Fruit fly (Drosophila melanogaster) Kc167 (cell line): ENCODE results near the gene Idh3b.

ENCODE experiments used
- Myc ChIP-seq: fragments of >200 bp; optimal IDR thresholded peaks from 2 replicates; lab custom pipeline; 2017; ENCODE audit warnings: missing external identifiers
- Sin3A ChIP-seq: fragments of >200 bp; optimal IDR thresholded peaks from 2 replicates; lab custom pipeline; 2018; ENCODE audit warnings: missing external identifiers
- h ChIP-seq: fragments of >200 bp; optimal IDR thresholded peaks from 3 replicates; lab custom pipeline; 2018; ENCODE audit warnings: missing external identifiers
- insv ChIP-seq: fragments of >200 bp; optimal IDR thresholded peaks from 3 replicates; lab custom pipeline; 2018; ENCODE audit warnings: missing external identifiers
- psq ChIP-seq: fragments of >200 bp; optimal IDR thresholded peaks from 2 replicates; lab custom pipeline; 2017; ENCODE audit warnings: missing external identifiers
- ttk ChIP-seq: sonication (Bioruptor generic); optimal IDR thresholded peaks from 2 replicates; lab custom pipeline; 2017; ENCODE audit warnings: missing external identifiers

Gene Idh3b

dm6 chr3R:22018777-22019420, at the start of gene Idh3b:
Gene Idh3b (minus strand): TSS chr3R:22019382.
- TF ChIP-seq ttk (lab: Kevin White, UChicago): no peak
- no peak for TF ChIP-seq Sin3A
- TF ChIP-seq Myc (lab: Kevin White, UChicago): no peak
- TF ChIP-seq insv (lab: Kevin White, UChicago): no peak
- TF ChIP-seq h (lab: Kevin White, UChicago): no peak
- no peak for TF ChIP-seq psq

dm6 chr3R:22067235-22067634, 48.1 kb upstream of the Idh3b start:
- TF ChIP-seq h (lab: Kevin White, UChicago) (no peak), insv (lab: Kevin White, UChicago) (no peak), Myc (lab: Kevin White, UChicago) (no peak), psq (no peak), ttk (lab: Kevin White, UChicago) (no peak), Sin3A (no peak)

DNA sequence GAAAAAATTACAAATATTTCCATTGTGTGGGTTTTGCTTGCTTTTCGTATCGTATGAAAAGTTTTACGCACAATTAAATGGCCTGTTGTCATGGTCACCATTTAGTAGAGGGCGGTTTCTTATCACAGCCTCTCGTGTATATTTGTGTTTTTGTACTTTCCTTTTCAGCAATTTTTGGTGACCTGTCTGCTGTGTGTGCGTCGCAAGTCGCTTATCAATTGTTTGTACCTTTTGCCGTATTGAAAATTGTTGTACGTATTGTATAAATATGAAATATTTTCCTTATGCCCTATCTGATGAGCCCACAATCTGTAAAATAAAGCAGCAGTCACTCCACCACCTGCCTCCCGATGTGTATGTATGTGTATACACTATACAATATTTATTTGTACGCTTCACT, 47.3 kb upstream of the Idh3b start:
- TF ChIP-seq psq (no peak), Sin3A (no peak), h (lab: Kevin White, UChicago) (no peak), ttk (lab: Kevin White, UChicago) (no peak), Myc (lab: Kevin White, UChicago) (no peak), insv (lab: Kevin White, UChicago) (no peak)

dm6 chr3R:22057083-22057482, 37.9 kb upstream of the Idh3b start:
- TF ChIP-seq ttk (lab: Kevin White, UChicago) (no peak), Myc (lab: Kevin White, UChicago) (no peak), Sin3A (no peak), h (lab: Kevin White, UChicago) (no peak), insv (lab: Kevin White, UChicago) (no peak), psq (no peak)

DNA sequence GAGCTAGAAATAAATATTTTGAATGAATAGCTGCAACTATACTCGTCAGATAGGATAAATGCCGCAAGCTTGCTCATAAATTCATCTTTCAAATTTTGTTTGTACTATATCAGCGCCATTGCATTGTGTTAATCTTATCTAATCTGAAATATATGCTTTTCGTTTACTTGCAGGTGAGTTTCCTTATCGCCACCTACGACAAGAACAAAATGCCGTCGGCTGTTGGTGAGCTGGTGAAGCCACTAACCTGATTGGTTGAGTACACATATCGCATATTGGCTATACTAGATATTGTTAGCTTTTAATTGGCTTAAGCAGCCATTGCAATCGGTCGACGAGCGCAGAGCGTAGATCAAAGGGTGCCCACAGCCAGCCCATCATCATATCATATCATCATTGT, 34.6 kb upstream of the Idh3b start:
- TF ChIP-seq psq (no peak), Myc (lab: Kevin White, UChicago) (no peak)

DNA sequence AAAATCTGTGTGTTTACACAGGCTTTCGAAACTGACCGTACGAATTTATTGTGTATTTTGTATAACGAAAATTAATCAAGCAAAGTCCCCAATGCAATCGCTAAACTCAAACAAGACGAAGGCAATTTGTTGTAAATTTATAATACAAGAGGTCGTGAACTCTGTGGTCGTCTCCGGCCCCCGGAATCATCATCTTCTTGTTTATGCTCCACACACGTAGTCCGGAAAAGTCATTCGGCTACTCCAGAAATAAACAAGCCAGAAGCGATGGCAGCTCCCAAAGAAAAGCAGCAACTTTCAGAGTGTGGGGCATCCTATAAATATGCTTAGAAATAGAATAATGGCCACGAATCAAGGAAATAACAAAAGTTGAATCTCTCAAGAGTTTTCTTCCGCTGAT, 34.0 kb upstream of the Idh3b start:
- TF ChIP-seq h (lab: Kevin White, UChicago): no peak

dm6 chr3R:22052235-22052634, 33.1 kb upstream of the Idh3b start:
- TF ChIP-seq insv (lab: Kevin White, UChicago) (no peak), Sin3A (no peak), psq (no peak), Myc (lab: Kevin White, UChicago) (no peak), ttk (lab: Kevin White, UChicago) (no peak), h (lab: Kevin White, UChicago) (no peak)

dm6 chr3R:22049134-22049796, 30.1 kb upstream of the Idh3b start:
- TF ChIP-seq psq (no peak), h (lab: Kevin White, UChicago) (no peak), insv (lab: Kevin White, UChicago) (no peak), Sin3A (no peak), ttk (lab: Kevin White, UChicago) (no peak), Myc (lab: Kevin White, UChicago) (no peak)

dm6 chr3R:22047412-22047811, 28.2 kb upstream of the Idh3b start:
- no peak for TF ChIP-seq ttk (lab: Kevin White, UChicago)

DNA sequence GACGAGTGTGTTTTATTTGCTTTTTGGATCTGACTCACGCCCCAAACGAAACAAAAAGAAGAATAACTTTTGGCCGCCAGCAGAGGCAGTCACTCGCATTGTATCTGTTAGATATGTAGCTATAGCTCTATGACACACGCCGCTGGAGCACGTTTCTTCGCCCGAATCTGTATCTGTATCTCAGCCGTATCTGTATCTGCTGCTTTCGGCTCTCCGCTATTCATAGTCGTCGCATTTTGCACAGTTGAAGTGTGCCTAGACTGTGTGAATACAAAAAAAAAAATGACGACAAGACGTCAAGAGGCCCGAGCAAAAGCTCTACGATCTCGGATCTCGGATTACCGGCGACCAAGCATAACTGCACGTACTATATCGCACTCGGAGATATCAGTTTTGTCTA, 27.5 kb upstream of the Idh3b start:
- TF ChIP-seq Sin3A (no peak), ttk (lab: Kevin White, UChicago) (no peak), insv (lab: Kevin White, UChicago) (no peak)

DNA sequence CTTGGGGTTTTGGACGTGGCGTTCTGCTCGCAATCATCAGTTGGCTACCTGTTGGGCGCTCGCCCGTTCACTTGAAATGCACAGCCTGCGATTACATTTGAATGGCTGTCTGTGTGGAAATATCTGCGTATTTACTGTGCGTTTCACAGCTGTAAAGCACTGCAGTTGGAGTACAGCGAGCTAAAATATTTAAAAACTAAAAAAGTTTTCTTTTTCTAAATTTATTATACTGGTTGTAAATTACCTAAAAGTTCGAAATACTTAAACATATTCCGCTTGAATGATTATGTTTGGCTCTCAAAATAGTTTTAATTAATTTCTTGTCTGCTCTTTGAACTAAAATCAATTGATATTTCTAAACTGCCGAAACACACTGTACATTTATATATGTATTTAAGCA, 27.0 kb upstream of the Idh3b start:
- no peak for TF ChIP-seq h (lab: Kevin White, UChicago)
- no peak for TF ChIP-seq psq

- TF ChIP-seq h (lab: Kevin White, UChicago) (no peak), insv (lab: Kevin White, UChicago) (no peak), Sin3A (no peak), psq (no peak), Myc (lab: Kevin White, UChicago) (no peak), ttk (lab: Kevin White, UChicago) (no peak)
These were observed 25.3 kb upstream of the Idh3b start for dm6 chr3R:22044443-22044970.

- TF ChIP-seq Myc (lab: Kevin White, UChicago) (no peak), Sin3A (no peak), h (lab: Kevin White, UChicago) (no peak), psq (no peak), insv (lab: Kevin White, UChicago) (no peak), ttk (lab: Kevin White, UChicago) (no peak)
These were observed 24.7 kb upstream of the Idh3b start for dm6 chr3R:22043748-22044402.
